Worm (Caenorhabditis elegans): ENCODE measurements around the gene hlh-8.

hlh-8 gene

ce11 chrX:8103899-8104298, 12.4 kb upstream of the hlh-8 start, which contains the start of gene K07E3.2 (continued):
- TF ChIP-seq mxl-3 (GFP tag; optimal IDR thresholded peaks at IDR 0.05) (no peak), rbr-2 (tag; optimal IDR thresholded peaks at IDR 0.05) (peak; percentile 29), skn-1 (tag; optimal IDR thresholded peaks at IDR 0.05) (no peak), arid-1 (GFP tag; conservative IDR thresholded peaks at IDR 0.05) (no peak), mxl-2 (GFP tag; conservative IDR thresholded peaks at IDR 0.05) (no peak), madf-5 (GFP tag; IDR thresholded peaks at IDR 0.05) (no peak), dmd-6 (GFP tag; IDR thresholded peaks at IDR 0.05) (no peak), mep-1 (tag; optimal IDR thresholded peaks at IDR 0.05) (peak; percentile 41), nhr-42 (GFP tag; IDR thresholded peaks at IDR 0.05) (no peak), Y48G9A.11 (GFP tag; IDR thresholded peaks at IDR 0.05) (no peak), php-3 (GFP tag; IDR thresholded peaks at IDR 0.05) (no peak), nhr-10 (tag; optimal IDR thresholded peaks at IDR 0.05) (no peak), mdl-1 (tag; optimal IDR thresholded peaks at IDR 0.05) (no peak), nhr-102 (tag; optimal IDR thresholded peaks at IDR 0.05) (peak; percentile 52), gei-8 (GFP tag; optimal IDR thresholded peaks at IDR 0.05) (no peak), lin-1 (GFP tag; IDR thresholded peaks at IDR 0.05) (no peak), ceh-28 (tag; optimal IDR thresholded peaks at IDR 0.05) (no peak), fos-1 (tag; optimal IDR thresholded peaks at IDR 0.05) (no peak), nhr-41 (GFP tag; IDR thresholded peaks at IDR 0.05) (no peak), ceh-32 (tag; optimal IDR thresholded peaks at IDR 0.05; ENCODE audit: poor library complexity) (no peak), nhr-11 (tag; optimal IDR thresholded peaks at IDR 0.05) (no peak), egl-27 (tag; optimal IDR thresholded peaks at IDR 0.05) (no peak), nhr-76 (tag; optimal IDR thresholded peaks at IDR 0.05) (no peak), nhr-28 (tag; optimal IDR thresholded peaks at IDR 0.05) (no peak), pqm-1 (tag; optimal IDR thresholded peaks at IDR 0.05) (no peak), nhr-77 (tag; optimal IDR thresholded peaks at IDR 0.05) (no peak), aly-2 (tag; optimal IDR thresholded peaks at IDR 0.05) (no peak), zfp-3 (GFP tag; conservative IDR thresholded peaks at IDR 0.05) (no peak), daf-16 (GFP tag; optimal IDR thresholded peaks at IDR 0.05) (no peak), daf-16 (tag; optimal IDR thresholded peaks at IDR 0.05) (no peak), lin-13 (GFP tag; optimal IDR thresholded peaks at IDR 0.05) (no peak), hmg-1.1 (GFP tag; IDR thresholded peaks at IDR 0.05) (peak; percentile 84), mes-2 (tag; optimal IDR thresholded peaks at IDR 0.05; ENCODE audit: poor library complexity, severe bottlenecking) (peak; percentile 66), unc-62 (GFP tag; optimal IDR thresholded peaks at IDR 0.05 in 1 of 2) (no peak), unc-62 (tag; optimal IDR thresholded peaks at IDR 0.05) (no peak), ceh-82 (tag; optimal IDR thresholded peaks at IDR 0.05) (no peak), attf-4 (tag; optimal IDR thresholded peaks at IDR 0.05) (no peak), ZK546.5 (tag; optimal IDR thresholded peaks at IDR 0.05) (no peak), aha-1 (tag) (peak; percentile 50), tra-1 (GFP tag; IDR thresholded peaks at IDR 0.05) (no peak), ceh-44 (GFP tag; IDR thresholded peaks at IDR 0.05) (no peak), dve-1 (tag; optimal IDR thresholded peaks at IDR 0.05; ENCODE audit: insufficient read depth) (peak; percentile 3)

ce11 chrX:8107921-8108320, 8.3 kb upstream of the hlh-8 start, which contains the start of gene K07E3.9:
Gene K07E3.9 (plus strand): TSS chrX:8108221.
- TF ChIP-seq saeg-2 (GFP tag; IDR thresholded peaks at IDR 0.05) (no peak), T26A8.4 (GFP tag; IDR thresholded peaks at IDR 0.05) (no peak), nhr-102 (tag; optimal IDR thresholded peaks at IDR 0.05) (no peak), hlh-30 (tag; optimal IDR thresholded peaks at IDR 0.05; ENCODE audit: insufficient read depth) (no peak), ceh-44 (GFP tag; IDR thresholded peaks at IDR 0.05) (no peak), nhr-48 (tag; optimal IDR thresholded peaks at IDR 0.05) (no peak), ctbp-1 (GFP tag; IDR thresholded peaks at IDR 0.05) (no peak), ama-1 (optimal IDR thresholded peaks at IDR 0.05) (no peak), unc-62 (GFP tag; optimal IDR thresholded peaks at IDR 0.05 in 1 of 2) (no peak), unc-62 (tag; optimal IDR thresholded peaks at IDR 0.05) (no peak), lin-39 (tag; optimal IDR thresholded peaks at IDR 0.05) (no peak), jun-1 (tag; optimal IDR thresholded peaks at IDR 0.05) (no peak), fos-1 (tag; optimal IDR thresholded peaks at IDR 0.05) (no peak)
